Fruit fly (Drosophila melanogaster): ENCODE measurements around the gene slo.

Gene slo

dm6 chr3R:24661679-24662411 is 446 bp upstream of the slo start, which contains the start of gene Ppox (continued):
- peak; percentile 8 for TF ChIP-seq CG12391 (tag; optimal IDR thresholded peaks at IDR 0.05)
- peak; percentile 96 for TF ChIP-seq Dll (GFP tag; IDR thresholded peaks at IDR 0.05; ENCODE audit: partially characterized antibody)
- TF ChIP-seq MBD-R2 (GFP tag; IDR thresholded peaks at IDR 0.05), result peak; percentile 69
- peak; percentile 59 for TF ChIP-seq Dp (GFP tag; optimal IDR thresholded peaks at IDR 0.05)
- TF ChIP-seq CG15514 (GFP tag; optimal IDR thresholded peaks at IDR 0.05), result peak; percentile 21
- no peak for TF ChIP-seq corto (GFP tag; optimal IDR thresholded peaks at IDR 0.05)
- no peak for TF ChIP-seq Ptx1 (GFP tag; IDR thresholded peaks at IDR 0.05)
- TF ChIP-seq gem (tag; optimal IDR thresholded peaks at IDR 0.05), result no peak
- TF ChIP-seq Hey (tag; optimal IDR thresholded peaks at IDR 0.05), result no peak
- no peak for TF ChIP-seq klu (GFP tag; IDR thresholded peaks at IDR 0.05)
- no peak for TF ChIP-seq CG11398 (GFP tag; optimal IDR thresholded peaks at IDR 0.05)
- TF ChIP-seq dan (GFP tag; IDR thresholded peaks at IDR 0.05), result no peak
- no peak for TF ChIP-seq crc (GFP tag; optimal IDR thresholded peaks at IDR 0.05)
- TF ChIP-seq slp2 (GFP tag; optimal IDR thresholded peaks at IDR 0.05), result no peak
- no peak for TF ChIP-seq CG7987 (GFP tag; optimal IDR thresholded peaks at IDR 0.05)
- no peak for TF ChIP-seq Adf1 (GFP tag; IDR thresholded peaks at IDR 0.05)
- TF ChIP-seq CG42726 (GFP tag; IDR thresholded peaks at IDR 0.05; ENCODE audit: partially characterized antibody), result peak; percentile 93
- no peak for TF ChIP-seq Six4 (GFP tag; optimal IDR thresholded peaks at IDR 0.05)
- peak; percentile 90 for TF ChIP-seq Dref (GFP tag; IDR thresholded peaks at IDR 0.05)
- peak; percentile 86 for TF ChIP-seq BEAF-32 (GFP tag; optimal IDR thresholded peaks at IDR 0.05)
- peak; percentile 88 for TF ChIP-seq tna (GFP tag; IDR thresholded peaks at IDR 0.05; ENCODE audit: partially characterized antibody)
- no peak for TF ChIP-seq p53 (GFP tag; optimal IDR thresholded peaks at IDR 0.05)
- no peak for TF ChIP-seq hth (optimal IDR thresholded peaks at IDR 0.05)
- TF ChIP-seq CG9932 (GFP tag; IDR thresholded peaks at IDR 0.05), result peak; percentile 26; the same call in 1 of the 2 replicates
- TF ChIP-seq CG16813 (GFP tag; IDR thresholded peaks at IDR 0.05; ENCODE audit: partially characterized antibody), result peak; percentile 85
- no peak for TF ChIP-seq CG17802 (tag; optimal IDR thresholded peaks at IDR 0.05)
- no peak for TF ChIP-seq CG17328 (GFP tag; IDR thresholded peaks at IDR 0.05)
- TF ChIP-seq cato (GFP tag; optimal IDR thresholded peaks at IDR 0.05; ENCODE audit: borderline replicate concordance), result no peak
- TF ChIP-seq NfI (GFP tag; optimal IDR thresholded peaks at IDR 0.05), result no peak
- no peak for TF ChIP-seq org-1 (GFP tag; optimal IDR thresholded peaks at IDR 0.05)
- no peak for TF ChIP-seq HmgD (GFP tag; optimal IDR thresholded peaks at IDR 0.05)
- TF ChIP-seq H15 (GFP tag; IDR thresholded peaks at IDR 0.05), result no peak
- TF ChIP-seq CG13287 (GFP tag; IDR thresholded peaks at IDR 0.05; ENCODE audit: partially characterized antibody), result peak; percentile 98
- TF ChIP-seq CG14050 (GFP tag; IDR thresholded peaks at IDR 0.05), result no peak
- no peak for TF ChIP-seq CG4404 (GFP tag; IDR thresholded peaks at IDR 0.05)
- no peak for TF ChIP-seq chm (GFP tag; IDR thresholded peaks at IDR 0.05)
- no peak for TF ChIP-seq sd (tag; optimal IDR thresholded peaks at IDR 0.05)
- TF ChIP-seq Opbp (GFP tag; IDR thresholded peaks at IDR 0.05; ENCODE audit: partially characterized antibody), result peak; percentile 89
- TF ChIP-seq CG2129 (GFP tag; IDR thresholded peaks at IDR 0.05; ENCODE audit: partially characterized antibody), result peak; percentile 62
- TF ChIP-seq Sox100B (GFP tag; optimal IDR thresholded peaks at IDR 0.05), result no peak
- TF ChIP-seq CG5245 (GFP tag; optimal IDR thresholded peaks at IDR 0.05), result no peak
- TF ChIP-seq CG1024 (GFP tag; IDR thresholded peaks at IDR 0.05), result no peak
- TF ChIP-seq CG34224 (GFP tag; IDR thresholded peaks at IDR 0.05; ENCODE audit: partially characterized antibody), result peak; percentile 97
- TF ChIP-seq E2f2 (GFP tag; IDR thresholded peaks at IDR 0.05), result peak; percentile 68
- TF ChIP-seq CG34422 (GFP tag; IDR thresholded peaks at IDR 0.05), result peak; percentile 31; the same call in 1 of the 3 replicates
- no peak for TF ChIP-seq nom (GFP tag; optimal IDR thresholded peaks at IDR 0.05)
- TF ChIP-seq Optix (GFP tag; IDR thresholded peaks at IDR 0.05), result no peak
- peak; percentile 61 for TF ChIP-seq pzg (GFP tag; optimal IDR thresholded peaks at IDR 0.05)
- TF ChIP-seq Dek (tag; optimal IDR thresholded peaks at IDR 0.05), result peak; percentile 14
